Fruit fly (Drosophila melanogaster) whole organism, embryonic: ENCODE results near the gene Paf-AHalpha.
A peak's percentile ranks its signal among the peaks of the same experiment; 100 is the strongest.

ENCODE experiments used
- B-H1 ChIP-seq: fragments of 200-800 bp; sonication (Bioruptor generic); IDR thresholded peaks from 3 replicates; pipeline ENCODE4 v1.3.6; 2022; ENCODE audit warnings: missing biosample characterization, missing genetic modification characterization
- CG10431 ChIP-seq: fragments of 200-800 bp; sonication (Bioruptor generic); optimal IDR thresholded peaks from 3 replicates; lab custom pipeline; 2018; ENCODE audit warnings: missing biosample characterization, mild to moderate bottlenecking, missing genetic modification characterization
- CG13287 ChIP-seq: fragments of 200-800 bp; sonication (Bioruptor generic); IDR thresholded peaks from 2 replicates; pipeline ENCODE4 v1.3.6; 2022; ENCODE audit warnings: missing biosample characterization, missing genetic modification characterization; ENCODE audit not compliant: partially characterized antibody
- CG14710 ChIP-seq: fragments of 200-800 bp; sonication (Bioruptor generic); optimal IDR thresholded peaks from 3 replicates; lab custom pipeline; 2019; ENCODE audit warnings: missing biosample characterization, mild to moderate bottlenecking, missing genetic modification characterization, moderate library complexity
- CG15073 ChIP-seq: fragments of 200-800 bp; sonication (Bioruptor generic); optimal IDR thresholded peaks from 2 replicates; lab custom pipeline; 2016; ENCODE audit warnings: missing biosample characterization, missing genetic modification characterization
- CG1603 ChIP-seq: fragments of 200-800 bp; sonication (Bioruptor generic); optimal IDR thresholded peaks from 2 replicates; lab custom pipeline; 2019; ENCODE audit warnings: missing biosample characterization, mild to moderate bottlenecking, missing genetic modification characterization, moderate library complexity
- CG16815 ChIP-seq: fragments of 200-800 bp; sonication (Bioruptor generic); optimal IDR thresholded peaks from 3 replicates; lab custom pipeline; 2017; ENCODE audit warnings: missing biosample characterization, mild to moderate bottlenecking, missing genetic modification characterization
- CG18764 ChIP-seq: fragments of 200-800 bp; sonication (Bioruptor generic); optimal IDR thresholded peaks from 3 replicates; lab custom pipeline; 2016; ENCODE audit warnings: missing biosample characterization, missing genetic modification characterization
- CG2199 ChIP-seq: fragments of 200-800 bp; sonication (Bioruptor generic); IDR thresholded peaks from 3 replicates; pipeline ENCODE4 v1.3.6; 2022; ENCODE audit warnings: missing biosample characterization, missing genetic modification characterization
- CG4617 ChIP-seq: fragments of 200-800 bp; sonication (Bioruptor generic); optimal IDR thresholded peaks from 3 replicates; lab custom pipeline; 2016; ENCODE audit warnings: missing biosample characterization, missing genetic modification characterization, borderline replicate concordance
- CG6791 ChIP-seq: fragments of 200-800 bp; sonication (Bioruptor generic); IDR thresholded peaks from 3 replicates; pipeline ENCODE4 v1.3.6; 2022; ENCODE audit warnings: missing biosample characterization, missing genetic modification characterization; ENCODE audit not compliant: partially characterized antibody
- CG6813 ChIP-seq: fragments of 200-800 bp; sonication (Bioruptor generic); optimal IDR thresholded peaks from 2 replicates; lab custom pipeline; 2017; ENCODE audit warnings: missing biosample characterization, missing genetic modification characterization, mild to moderate bottlenecking, moderate library complexity, missing genetic modification reagents
- CG7372 ChIP-seq: fragments of 200-800 bp; sonication (Bioruptor generic); IDR thresholded peaks from 2 replicates; pipeline ENCODE4 v1.3.6; 2022; ENCODE audit warnings: missing biosample characterization, missing genetic modification characterization
- CG7987 ChIP-seq: fragments of 200-800 bp; sonication (Bioruptor generic); optimal IDR thresholded peaks from 2 replicates; lab custom pipeline; 2018; ENCODE audit warnings: missing biosample characterization, mild to moderate bottlenecking, missing genetic modification characterization, moderate library complexity
- CG8290 ChIP-seq, 3 experiments: fragments of 200-800 bp; sonication (Bioruptor generic); optimal IDR thresholded peaks; 2 replicates each; lab custom pipeline; 2016 to 2019; ENCODE audit warnings: missing biosample characterization in 3 of 3, missing genetic modification characterization in 3 of 3, mild to moderate bottlenecking in 2 of 3, moderate library complexity in 1 of 3
- CG8924 ChIP-seq: fragments of 200-800 bp; optimal IDR thresholded peaks from 3 replicates; lab custom pipeline; 2019; ENCODE audit warnings: missing biosample characterization, mild to moderate bottlenecking, missing genetic modification characterization, moderate library complexity
- CG8944 ChIP-seq: fragments of 200-800 bp; sonication (Bioruptor generic); optimal IDR thresholded peaks from 3 replicates; lab custom pipeline; 2016; ENCODE audit warnings: missing biosample characterization, missing genetic modification characterization
- CG9609 ChIP-seq: fragments of 200-800 bp; sonication (Bioruptor generic); optimal IDR thresholded peaks from 3 replicates; lab custom pipeline; 2016; ENCODE audit warnings: missing biosample characterization, missing genetic modification characterization
- CG9797 ChIP-seq: fragments of 200-800 bp; sonication (Bioruptor generic); optimal IDR thresholded peaks from 3 replicates; lab custom pipeline; 2018; ENCODE audit warnings: missing biosample characterization, mild to moderate bottlenecking, missing genetic modification characterization
- CG9817 ChIP-seq: fragments of 200-800 bp; sonication (Bioruptor generic); optimal IDR thresholded peaks from 2 replicates; lab custom pipeline; 2018; ENCODE audit warnings: missing biosample characterization, mild to moderate bottlenecking, missing genetic modification characterization, moderate library complexity
- D19A ChIP-seq: fragments of 200-800 bp; optimal IDR thresholded peaks from 3 replicates; lab custom pipeline; 2019; ENCODE audit warnings: missing biosample characterization, mild to moderate bottlenecking, missing genetic modification characterization, moderate library complexity
- Dbx ChIP-seq: fragments of 200-800 bp; sonication (Bioruptor generic); IDR thresholded peaks from 3 replicates; pipeline ENCODE4 v1.3.6; 2022; ENCODE audit warnings: missing biosample characterization, missing genetic modification characterization
- Deaf1 ChIP-seq: fragments of 200-800 bp; optimal IDR thresholded peaks from 3 replicates; lab custom pipeline; 2019; ENCODE audit warnings: missing biosample characterization, mild to moderate bottlenecking, missing genetic modification characterization, moderate library complexity
- Dref ChIP-seq: fragments of 200-800 bp; sonication (Bioruptor generic); IDR thresholded peaks from 2 replicates; pipeline ENCODE4 v1.3.6; 2022; ENCODE audit warnings: missing biosample characterization, missing genetic modification characterization
- Hmx ChIP-seq: fragments of 200-800 bp; sonication (Bioruptor generic); optimal IDR thresholded peaks from 2 replicates; lab custom pipeline; 2016; ENCODE audit warnings: missing biosample characterization, missing genetic modification characterization
- Hr3 ChIP-seq: fragments of 200-800 bp; sonication (Bioruptor generic); optimal IDR thresholded peaks from 3 replicates; lab custom pipeline; 2016; ENCODE audit warnings: missing biosample characterization, missing genetic modification characterization
- Kr ChIP-seq: fragments of 200-800 bp; sonication (Bioruptor generic); optimal IDR thresholded peaks from 2 replicates; lab custom pipeline; 2017; ENCODE audit warnings: missing biosample characterization, mild to moderate bottlenecking, missing genetic modification characterization
- Med ChIP-seq: fragments of 200-800 bp; sonication (Bioruptor generic); peaks from one replicate; lab custom pipeline; 2016; ENCODE audit warnings: missing biosample characterization, missing genetic modification characterization, mild to moderate bottlenecking, inconsistent platforms, moderate library complexity
- Mrtf ChIP-seq: fragments of 200-800 bp; sonication (Bioruptor generic); IDR thresholded peaks from 3 replicates; pipeline ENCODE4 v1.3.6; 2022; ENCODE audit warnings: missing biosample characterization, missing genetic modification characterization
- Opbp ChIP-seq: fragments of 200-800 bp; sonication (Bioruptor generic); IDR thresholded peaks from 3 replicates; pipeline ENCODE4 v1.3.6; 2022; ENCODE audit warnings: missing biosample characterization, missing genetic modification characterization; ENCODE audit not compliant: partially characterized antibody
- Poxn ChIP-seq: fragments of 200-800 bp; sonication (Bioruptor generic); IDR thresholded peaks from 2 replicates; pipeline ENCODE4 v1.3.6; 2022; ENCODE audit warnings: missing biosample characterization, missing genetic modification characterization
- Ravus ChIP-seq: fragments of 200-800 bp; sonication (Bioruptor generic); IDR thresholded peaks from 2 replicates; pipeline ENCODE4 v1.3.6; 2022; ENCODE audit warnings: missing biosample characterization, missing genetic modification characterization
- Sry-β ChIP-seq: fragments of 200-800 bp; sonication (Bioruptor generic); optimal IDR thresholded peaks from 2 replicates; lab custom pipeline; 2018; ENCODE audit warnings: missing biosample characterization, mild to moderate bottlenecking, missing genetic modification characterization, moderate library complexity
- TFAM ChIP-seq: fragments of 200-800 bp; sonication (Bioruptor generic); optimal IDR thresholded peaks from 2 replicates; lab custom pipeline; 2017; ENCODE audit warnings: missing biosample characterization, missing genetic modification characterization, inconsistent platforms
- Trl ChIP-seq, 3 experiments: fragments of >200 bp in 2 of 3; fragments of 200-800 bp in 1 of 3; sonication (Bioruptor generic) in 1 of 3; optimal IDR thresholded peaks; 2 replicates in 1 of 3; 3 replicates in 2 of 3; lab custom pipeline; 2016 to 2017; ENCODE audit warnings: missing biosample characterization in 1 of 3, missing genetic modification characterization in 1 of 3
- bcd ChIP-seq: fragments of 200-800 bp; sonication (Bioruptor generic); optimal IDR thresholded peaks from 2 replicates; lab custom pipeline; 2017; ENCODE audit warnings: missing biosample characterization, mild to moderate bottlenecking, missing genetic modification characterization
- dimm ChIP-seq: fragments of 200-800 bp; sonication (Bioruptor generic); IDR thresholded peaks from 2 replicates; pipeline ENCODE4 v1.3.6; 2022; ENCODE audit warnings: missing biosample characterization, missing genetic modification characterization
- gro ChIP-seq: fragments of 200-800 bp; sonication (Bioruptor generic); optimal IDR thresholded peaks from 2 replicates; lab custom pipeline; 2016; ENCODE audit warnings: missing biosample characterization, missing genetic modification characterization
- hbn ChIP-seq: fragments of 200-800 bp; sonication (Bioruptor generic); IDR thresholded peaks from 2 replicates; pipeline ENCODE4 v1.3.6; 2022; ENCODE audit warnings: missing biosample characterization, missing genetic modification characterization; ENCODE audit not compliant: partially characterized antibody
- jing ChIP-seq: fragments of 200-800 bp; sonication (Bioruptor generic); optimal IDR thresholded peaks from 2 replicates; lab custom pipeline; 2018; ENCODE audit warnings: missing biosample characterization, mild to moderate bottlenecking, missing genetic modification characterization
- ken ChIP-seq: fragments of 200-800 bp; sonication (Bioruptor generic); IDR thresholded peaks from 3 replicates; pipeline ENCODE4 v1.3.6; 2022; ENCODE audit warnings: missing biosample characterization, missing genetic modification characterization
- luna ChIP-seq: fragments of 200-800 bp; sonication (Bioruptor generic); optimal IDR thresholded peaks from 2 replicates; lab custom pipeline; 2016; ENCODE audit warnings: missing biosample characterization, missing genetic modification characterization
- sc ChIP-seq, 3 experiments: fragments of >200 bp in 2 of 3; fragments of 200-800 bp in 1 of 3; sonication (Bioruptor generic) in 1 of 3; optimal IDR thresholded peaks; 2 replicates in 2 of 3; 3 replicates in 1 of 3; lab custom pipeline; 2017; ENCODE audit warnings: mild to moderate bottlenecking in 1 of 3, missing biosample characterization in 1 of 3, missing genetic modification characterization in 1 of 3, missing genetic modification reagents in 1 of 3
- sd ChIP-seq: fragments of 200-800 bp; sonication (Bioruptor generic); optimal IDR thresholded peaks from 3 replicates; lab custom pipeline; 2018; ENCODE audit warnings: missing biosample characterization, mild to moderate bottlenecking, missing genetic modification characterization, moderate library complexity
- tap ChIP-seq: fragments of 200-800 bp; optimal IDR thresholded peaks from 3 replicates; lab custom pipeline; 2019; ENCODE audit warnings: missing biosample characterization, mild to moderate bottlenecking, missing genetic modification characterization, moderate library complexity
- tio ChIP-seq: fragments of 200-800 bp; sonication (Bioruptor generic); optimal IDR thresholded peaks from 2 replicates; lab custom pipeline; 2017; ENCODE audit warnings: missing biosample characterization, missing genetic modification characterization, inconsistent platforms
- zfh1 ChIP-seq: fragments of 200-800 bp; sonication (Bioruptor generic); IDR thresholded peaks from 3 replicates; pipeline ENCODE4 v1.3.6; 2022; ENCODE audit warnings: missing biosample characterization, missing genetic modification characterization

Paf-AHalpha gene

dm6 chrX:15788235-15789187 is 3.1 kb upstream of the Paf-AHalpha start, which contains the start of gene Rhp (continued):
- TF ChIP-seq CG1603 (tag; lab: Kevin White, UChicago) (peak; percentile 73), CG7987 (GFP tag; lab: Kevin White, UChicago) (peak; percentile 62), CG18764 (GFP tag; lab: Kevin White, UChicago) (peak; percentile 17), Dref (GFP tag; lab: Robert Waterston, UW) (no peak), CG15073 (no peak), TFAM (no peak), Opbp (GFP tag; lab: Robert Waterston, UW) (0 out of 3 replicates have a peak, but pooled peaks have one; percentile 14), CG4617 (GFP tag; lab: Kevin White, UChicago) (no peak), D19A (tag; lab: Kevin White, UChicago) (peak; percentile 47), CG8944 (GFP tag; lab: Kevin White, UChicago) (no peak), zfh1 (GFP tag; lab: Robert Waterston, UW) (no peak; the same call in 2 of the 3 replicates), hbn (GFP tag; lab: Robert Waterston, UW) (no peak), Ravus (GFP tag; lab: Robert Waterston, UW) (no peak), Dbx (no peak), Deaf1 (tag; lab: Kevin White, UChicago) (no peak), CG8290 (GFP tag; optimal IDR thresholded peaks at IDR 0.05; lab: Kevin White, UChicago) (no peak), CG8290 (tag; optimal IDR thresholded peaks at IDR 0.05; lab: Kevin White, UChicago) (peak in 1 of 2 experiments; percentile 84), Kr (GFP tag; lab: Kevin White, UChicago) (no peak), ken (GFP tag; lab: Robert Waterston, UW) (no peak), CG6791 (GFP tag; lab: Robert Waterston, UW) (peak; percentile 15; the same call in 1 of the 3 replicates), CG9817 (tag; lab: Kevin White, UChicago) (no peak), CG6813 (GFP tag; lab: Kevin White, UChicago) (peak; percentile 75), Trl (optimal IDR thresholded peaks at IDR 0.05; lab: Kevin White, UChicago) (no peak), Trl (GFP tag; optimal IDR thresholded peaks at IDR 0.05; lab: Kevin White, UChicago) (no peak), CG9609 (GFP tag; lab: Kevin White, UChicago) (no peak), CG8924 (tag; lab: Kevin White, UChicago) (peak; percentile 33), CG9797 (peak; percentile 61), jing (no peak), Med (GFP tag; lab: Kevin White, UChicago) (peak; percentile 76), CG10431 (GFP tag; lab: Kevin White, UChicago) (peak; percentile 55), tio (GFP tag; lab: Kevin White, UChicago) (no peak), bcd (GFP tag; lab: Kevin White, UChicago) (no peak), CG7372 (GFP tag; lab: Robert Waterston, UW) (no peak), Hr3 (GFP tag; lab: Kevin White, UChicago) (no peak), luna (no peak), gro (GFP tag; lab: Kevin White, UChicago) (no peak), CG13287 (GFP tag; lab: Robert Waterston, UW) (peak; percentile 25; the same call in 1 of the 2 replicates), CG16815 (GFP tag; lab: Kevin White, UChicago) (no peak), CG2199 (peak; percentile 68; the same call in 1 of the 3 replicates), Mrtf (GFP tag; lab: Robert Waterston, UW) (no peak), B-H1 (GFP tag; lab: Robert Waterston, UW) (no peak; the same call in 2 of the 3 replicates), sd (tag; lab: Kevin White, UChicago) (no peak), Hmx (no peak), Poxn (no peak), dimm (no peak), CG14710 (tag; lab: Kevin White, UChicago) (peak; percentile 47), tap (tag; lab: Kevin White, UChicago) (peak; percentile 69), Sry-β (peak; percentile 33), sc (optimal IDR thresholded peaks at IDR 0.05; lab: Kevin White, UChicago) (no peak), sc (GFP tag; optimal IDR thresholded peaks at IDR 0.05; lab: Kevin White, UChicago) (no peak)
